Fruit fly (Drosophila melanogaster): ENCODE measurements around the gene Cpr65Ax2.

DNA sequence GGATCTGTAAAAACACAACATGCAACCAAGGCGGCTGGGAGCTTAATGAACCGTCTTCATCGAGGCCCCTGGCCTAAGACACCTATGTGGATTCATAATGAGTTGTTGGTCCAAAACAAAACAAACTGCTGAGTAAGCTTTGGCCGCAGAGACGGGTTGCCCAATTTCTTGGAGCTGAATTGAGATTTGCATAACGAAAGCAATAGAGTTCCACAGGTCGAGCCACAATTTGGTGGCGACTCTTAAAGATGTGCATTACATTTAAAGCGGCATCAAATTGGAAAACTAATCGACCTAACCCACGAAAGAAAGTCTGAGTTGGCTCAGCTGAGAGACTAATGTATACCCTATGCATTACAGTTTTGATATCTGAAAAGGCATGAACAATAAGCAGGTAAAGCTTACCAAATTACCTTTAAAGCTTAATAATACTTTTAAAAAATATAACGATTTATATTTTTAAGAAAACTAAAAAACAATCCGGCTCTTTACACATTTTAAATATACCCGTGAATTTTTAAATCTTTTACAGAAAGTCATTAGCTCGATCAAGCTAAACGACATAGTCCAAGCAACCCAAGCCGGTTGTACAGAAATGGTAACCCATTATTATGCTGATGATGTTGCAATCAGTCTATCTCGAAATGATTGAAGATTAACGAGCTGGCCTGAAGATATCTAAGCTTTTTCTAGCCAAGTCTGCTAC, 6.8 kb upstream of the Cpr65Ax2 start, which contains the start of gene CG13297:
- TF ChIP-seq CG8301 (tag; optimal IDR thresholded peaks at IDR 0.05) (no peak), EcR (GFP tag; optimal IDR thresholded peaks at IDR 0.05) (no peak), CG12605 (GFP tag; IDR thresholded peaks at IDR 0.05) (no peak), CG14655 (GFP tag; optimal IDR thresholded peaks at IDR 0.05) (no peak), D1 (tag; optimal IDR thresholded peaks at IDR 0.05) (no peak), Pif1B (GFP tag; optimal IDR thresholded peaks at IDR 0.05) (no peak), CG10348 (GFP tag; IDR thresholded peaks at IDR 0.05) (no peak), CG32121 (GFP tag; IDR thresholded peaks at IDR 0.05) (no peak; the same call in 1 of the 2 replicates), fd96Ca (GFP tag; IDR thresholded peaks at IDR 0.05) (no peak)
